Worm (Caenorhabditis elegans) whole organism, late embryonic: Measurements from ENCODE around the gene B0547.2.

ENCODE experiments used
- ceh-14 ChIP-seq: sonication (generic microtip); optimal IDR thresholded peaks from 2 replicates; lab custom pipeline; 2016; ENCODE audit warnings: missing genotype, missing genetic modification characterization, missing compliant biosample characterization
- elt-2 ChIP-seq: sonication (generic microtip); optimal IDR thresholded peaks from 2 replicates; lab custom pipeline; 2016; ENCODE audit warnings: missing genetic modification reagents, missing genetic modification characterization, missing compliant biosample characterization
- elt-4 ChIP-seq: sonication (generic microtip); optimal IDR thresholded peaks from 2 replicates; lab custom pipeline; 2016; ENCODE audit warnings: missing genetic modification characterization, missing compliant biosample characterization
- fkh-10 ChIP-seq: fragments of 150-350 bp; optimal IDR thresholded peaks from 2 replicates; lab custom pipeline; 2014; ENCODE audit warnings: missing biosample characterization, missing genetic modification reagents, missing genetic modification characterization
- nhr-11 ChIP-seq: fragments of 150-350 bp; optimal IDR thresholded peaks from 2 replicates; lab custom pipeline; 2014; ENCODE audit warnings: missing biosample characterization, missing genetic modification characterization
- pha-4 ChIP-seq: fragments of 150-350 bp; optimal IDR thresholded peaks from 2 replicates; lab custom pipeline; 2018; ENCODE audit warnings: missing biosample characterization, missing genetic modification reagents, missing genetic modification characterization
- pqm-1 ChIP-seq: sonication (generic microtip); optimal IDR thresholded peaks from 2 replicates; lab custom pipeline; 2016; ENCODE audit warnings: missing genetic modification characterization, missing compliant biosample characterization
- sox-2 ChIP-seq: fragments of 200-800 bp; sonication (Bioruptor generic); IDR thresholded peaks from 2 replicates; pipeline ENCODE4 v1.3.6; 2022; ENCODE audit warnings: missing genetic modification reagents, missing genetic modification characterization, missing compliant biosample characterization

ce11 chrIV:5652811-5653483, 7.1 kb downstream of the B0547.2 start:
- no peak for TF ChIP-seq sox-2 (GFP tag; lab: Robert Waterston, UW)
- TF ChIP-seq nhr-11 (tag; lab: Kevin White, UChicago) = no peak
- no peak for TF ChIP-seq pqm-1 (tag; lab: Kevin White, UChicago)
- no peak for TF ChIP-seq elt-4 (tag; lab: Kevin White, UChicago)
- TF ChIP-seq fkh-10 (GFP tag; lab: Kevin White, UChicago) = no peak
- no peak for TF ChIP-seq ceh-14 (tag; lab: Kevin White, UChicago)
- TF ChIP-seq pha-4 = no peak
- peak; percentile 71 for TF ChIP-seq elt-2 (tag; lab: Kevin White, UChicago)
